Worm (Caenorhabditis elegans) whole organism, L2 larva: Measurements from ENCODE around the gene srlf-32.

ENCODE experiments used
- F13H6.1 ChIP-seq: sonication (generic microtip); optimal IDR thresholded peaks from 2 replicates; lab custom pipeline; 2016; ENCODE audit warnings: missing genetic modification characterization, missing compliant biosample characterization
- Y55F3AM.14 ChIP-seq: fragments of 200-800 bp; sonication (Bioruptor generic); optimal IDR thresholded peaks from 2 replicates; lab custom pipeline; 2018; ENCODE audit warnings: mild to moderate bottlenecking, missing genetic modification characterization, missing compliant biosample characterization
- ZK546.5 ChIP-seq: sonication (generic microtip); optimal IDR thresholded peaks from 2 replicates; lab custom pipeline; 2017; ENCODE audit warnings: missing biosample characterization, missing genetic modification characterization
- alr-1 ChIP-seq: fragments of 150-350 bp; optimal IDR thresholded peaks from 2 replicates; lab custom pipeline; 2014; ENCODE audit warnings: missing biosample characterization, missing genetic modification characterization
- aly-2 ChIP-seq: fragments of 150-350 bp; optimal IDR thresholded peaks from 2 replicates; lab custom pipeline; 2014; ENCODE audit warnings: missing biosample characterization, missing genetic modification characterization
- ama-1 ChIP-seq: fragments of 150-350 bp; optimal IDR thresholded peaks from 2 replicates; lab custom pipeline; 2018; ENCODE audit warnings: inconsistent platforms
- ceh-16 ChIP-seq: fragments of 150-350 bp; optimal IDR thresholded peaks from 2 replicates; lab custom pipeline; 2014; ENCODE audit warnings: missing biosample characterization, missing genetic modification characterization
- ceh-82 ChIP-seq: fragments of 150-350 bp; optimal IDR thresholded peaks from 2 replicates; lab custom pipeline; 2014; ENCODE audit warnings: missing biosample characterization, missing genetic modification characterization
- egl-27 ChIP-seq: sonication (generic microtip); optimal IDR thresholded peaks from 3 replicates; lab custom pipeline; 2017; ENCODE audit warnings: missing biosample characterization, missing genetic modification reagents, missing genetic modification characterization
- elt-1 ChIP-seq: fragments of 150-350 bp; optimal IDR thresholded peaks from 2 replicates; lab custom pipeline; 2014; ENCODE audit warnings: missing biosample characterization, missing genetic modification characterization
- elt-3 ChIP-seq: sonication (generic microtip); optimal IDR thresholded peaks from 2 replicates; lab custom pipeline; 2017; ENCODE audit warnings: missing biosample characterization, missing genetic modification characterization
- fos-1 ChIP-seq: fragments of 150-350 bp; optimal IDR thresholded peaks from 2 replicates; lab custom pipeline; 2014; ENCODE audit warnings: missing biosample characterization, missing genetic modification characterization
- gmeb-1 ChIP-seq: fragments of 150-350 bp; optimal IDR thresholded peaks from 2 replicates; lab custom pipeline; 2014; ENCODE audit warnings: missing biosample characterization, missing genetic modification characterization
- lin-11 ChIP-seq: fragments of 150-350 bp; sonication (generic microtip); optimal IDR thresholded peaks from 2 replicates; lab custom pipeline; 2014; ENCODE audit warnings: missing biosample characterization, missing genetic modification characterization, inconsistent platforms, mixed read lengths
- lin-13 ChIP-seq: fragments of 150-350 bp; optimal IDR thresholded peaks from 2 replicates; lab custom pipeline; 2014; ENCODE audit warnings: missing biosample characterization, missing genetic modification reagents, missing genetic modification characterization
- lin-39 ChIP-seq: fragments of 150-350 bp; optimal IDR thresholded peaks from 2 replicates; lab custom pipeline; 2014; ENCODE audit warnings: missing biosample characterization, missing genetic modification reagents, missing genetic modification characterization
- lsy-2 ChIP-seq, 2 experiments: fragments of 150-350 bp in 1 of 2; sonication (generic microtip) in 1 of 2; optimal IDR thresholded peaks; 2 replicates each; lab custom pipeline; 2014 to 2017; ENCODE audit warnings: missing biosample characterization in 2 of 2, missing genetic modification characterization in 2 of 2
- mab-5 ChIP-seq: fragments of 150-350 bp; optimal IDR thresholded peaks from 2 replicates; lab custom pipeline; 2014; ENCODE audit warnings: missing biosample characterization, missing genetic modification characterization
- mdl-1 ChIP-seq, 2 experiments: fragments of 150-350 bp in 1 of 2; sonication (generic microtip) in 1 of 2; optimal IDR thresholded peaks; 2 replicates each; lab custom pipeline; 2017; ENCODE audit warnings: missing biosample characterization in 2 of 2, missing genetic modification characterization in 2 of 2
- nhr-10 ChIP-seq: sonication (generic microtip); optimal IDR thresholded peaks from 2 replicates; lab custom pipeline; 2017; ENCODE audit warnings: missing biosample characterization, missing genetic modification characterization
- nhr-11 ChIP-seq: fragments of 150-350 bp; optimal IDR thresholded peaks from 2 replicates; lab custom pipeline; 2014; ENCODE audit warnings: missing biosample characterization, missing genetic modification characterization
- nhr-23 ChIP-seq: fragments of 150-350 bp; optimal IDR thresholded peaks from 2 replicates; lab custom pipeline; 2014; ENCODE audit warnings: missing biosample characterization, missing genetic modification reagents, missing genetic modification characterization
- nhr-237 ChIP-seq: fragments of 150-350 bp; optimal IDR thresholded peaks from 2 replicates; lab custom pipeline; 2014; ENCODE audit warnings: missing biosample characterization, missing genetic modification characterization
- nhr-25 ChIP-seq: fragments of 150-350 bp; sonication (generic microtip); optimal IDR thresholded peaks from 3 replicates; lab custom pipeline; 2014; ENCODE audit warnings: missing biosample characterization, missing genetic modification characterization
- nhr-6 ChIP-seq: fragments of 150-350 bp; optimal IDR thresholded peaks from 2 replicates; lab custom pipeline; 2014; ENCODE audit warnings: missing biosample characterization, missing genetic modification characterization
- nhr-77 ChIP-seq: fragments of 150-350 bp; optimal IDR thresholded peaks from 2 replicates; lab custom pipeline; 2014; ENCODE audit warnings: missing biosample characterization, missing genetic modification characterization
- peb-1 ChIP-seq: fragments of 150-350 bp; optimal IDR thresholded peaks from 2 replicates; lab custom pipeline; 2014; ENCODE audit warnings: missing biosample characterization, missing genetic modification characterization
- sem-4 ChIP-seq: fragments of 150-350 bp; optimal IDR thresholded peaks from 2 replicates; lab custom pipeline; 2014; ENCODE audit warnings: missing biosample characterization, missing genetic modification reagents, missing genetic modification characterization
- skn-1 ChIP-seq: sonication (generic microtip); optimal IDR thresholded peaks from 2 replicates; lab custom pipeline; 2017; ENCODE audit warnings: missing biosample characterization, missing genetic modification characterization
- sma-3 ChIP-seq: sonication (generic microtip); optimal IDR thresholded peaks from 2 replicates; lab custom pipeline; 2016; ENCODE audit warnings: missing genetic modification reagents, missing genetic modification characterization, missing compliant biosample characterization
- sma-9 ChIP-seq, 2 experiments: fragments of 150-350 bp in 1 of 2; sonication (generic microtip) in 1 of 2; optimal IDR thresholded peaks; 2 replicates each; lab custom pipeline; 2014 to 2016; ENCODE audit warnings: missing genetic modification characterization in 2 of 2, mild to moderate bottlenecking in 1 of 2, missing biosample characterization in 1 of 2, missing compliant biosample characterization in 1 of 2, missing genetic modification reagents in 1 of 2, moderate library complexity in 1 of 2
- snpc-4 ChIP-seq: fragments of 150-350 bp; optimal IDR thresholded peaks from 2 replicates; lab custom pipeline; 2014; ENCODE audit warnings: missing biosample characterization, missing genetic modification characterization
- unc-39 ChIP-seq: fragments of 150-350 bp; optimal IDR thresholded peaks from 2 replicates; lab custom pipeline; 2014; ENCODE audit warnings: missing biosample characterization, missing genetic modification characterization
- unc-55 ChIP-seq: fragments of 150-350 bp; sonication (generic microtip); optimal IDR thresholded peaks from 3 replicates; lab custom pipeline; 2014; ENCODE audit warnings: missing biosample characterization, missing genetic modification reagents, missing genetic modification characterization
- unc-62 ChIP-seq: fragments of 150-350 bp; optimal IDR thresholded peaks from 2 replicates; lab custom pipeline; 2014; ENCODE audit warnings: missing biosample characterization, missing genetic modification reagents, missing genetic modification characterization
- zag-1 ChIP-seq: fragments of 150-350 bp; optimal IDR thresholded peaks from 2 replicates; lab custom pipeline; 2014; ENCODE audit warnings: missing biosample characterization, missing genetic modification characterization
- ztf-1 ChIP-seq: fragments of 200-800 bp; sonication (Bioruptor generic); conservative IDR thresholded peaks from 2 replicates; pipeline ENCODE4 v1.3.6; 2022; ENCODE audit warnings: missing genetic modification characterization, missing compliant biosample characterization
- ztf-4 ChIP-seq: fragments of 150-350 bp; optimal IDR thresholded peaks from 2 replicates; lab custom pipeline; 2014; ENCODE audit warnings: missing biosample characterization, missing genetic modification characterization

The srlf-32 gene

ce11 chrIV:11925346-11926075 is at the start of gene srlf-32, which contains the start of gene srlf-33:
Gene srlf-32, plus strand, starts transcription at chrIV:11926025.
Gene srlf-33, minus strand, starts transcription at chrIV:11925446.
- TF ChIP-seq mab-5 (tag; lab: Kevin White, UChicago) (no peak), lsy-2 (tag; optimal IDR thresholded peaks at IDR 0.05; lab: Kevin White, UChicago) (no peak)
- TF ChIP-seq, all 48 proteins: peak for 0

ce11 chrIV:11877674-11878073 is 48.2 kb upstream of the srlf-32 start, which contains the start of gene pph-2:
Gene pph-2, minus strand, starts transcription at chrIV:11877774.
- no peak for TF ChIP-seq sma-3
- no peak for TF ChIP-seq lsy-2 (tag; optimal IDR thresholded peaks at IDR 0.05; lab: Kevin White, UChicago)
- TF ChIP-seq ceh-82 (tag; lab: Kevin White, UChicago), result no peak
- TF ChIP-seq aly-2 (tag; lab: Kevin White, UChicago), result no peak
- no peak for TF ChIP-seq egl-27 (tag; lab: Kevin White, UChicago)
- TF ChIP-seq ama-1 (lab: Kevin White, UChicago), result no peak
- no peak for TF ChIP-seq nhr-11 (tag; lab: Kevin White, UChicago)
- TF ChIP-seq nhr-23 (tag; lab: Kevin White, UChicago), result no peak
- TF ChIP-seq snpc-4 (tag; lab: Kevin White, UChicago), result no peak
- no peak for TF ChIP-seq elt-3 (tag; lab: Kevin White, UChicago)
- no peak for TF ChIP-seq nhr-10
- TF ChIP-seq Y55F3AM.14 (GFP tag; lab: Kevin White, UChicago), result no peak
- TF ChIP-seq unc-55 (GFP tag; lab: Kevin White, UChicago), result no peak
- no peak for TF ChIP-seq sem-4 (tag; lab: Kevin White, UChicago)
- TF ChIP-seq lin-39 (tag; lab: Kevin White, UChicago), result no peak
- no peak for TF ChIP-seq zag-1

- no peak for TF ChIP-seq ZK546.5 (tag; lab: Kevin White, UChicago)
- no peak for TF ChIP-seq skn-1 (tag; lab: Kevin White, UChicago)
- TF ChIP-seq nhr-10, result no peak
- no peak for TF ChIP-seq Y55F3AM.14 (GFP tag; lab: Kevin White, UChicago)
- TF ChIP-seq alr-1, result no peak
- TF ChIP-seq nhr-237 (tag; lab: Kevin White, UChicago), result no peak
- TF ChIP-seq ceh-82 (tag; lab: Kevin White, UChicago), result no peak
- TF ChIP-seq lin-39 (tag; lab: Kevin White, UChicago), result no peak
- TF ChIP-seq gmeb-1 (tag; lab: Kevin White, UChicago), result no peak
- no peak for TF ChIP-seq ztf-4 (tag; lab: Kevin White, UChicago)
- no peak for TF ChIP-seq unc-39 (tag; lab: Kevin White, UChicago)
- no peak for TF ChIP-seq nhr-77 (tag; lab: Kevin White, UChicago)
- TF ChIP-seq unc-62 (GFP tag; lab: Kevin White, UChicago), result no peak
- TF ChIP-seq lin-13 (GFP tag; lab: Kevin White, UChicago), result no peak
- TF ChIP-seq nhr-11 (tag; lab: Kevin White, UChicago), result no peak
- no peak for TF ChIP-seq fos-1 (tag; lab: Kevin White, UChicago)
- no peak for TF ChIP-seq unc-55 (GFP tag; lab: Kevin White, UChicago)
- no peak for TF ChIP-seq ama-1 (lab: Kevin White, UChicago)
- TF ChIP-seq F13H6.1 (tag; lab: Kevin White, UChicago), result no peak
These were observed 47.6 kb upstream of the srlf-32 start, which contains the start of gene cutl-27 for ce11 chrIV:11878249-11878648. Gene cutl-27, plus strand, starts transcription at chrIV:11878549.

- TF ChIP-seq ztf-1 (GFP tag; lab: Robert Waterston, UW) (no peak), nhr-6 (tag; lab: Kevin White, UChicago) (no peak), peb-1 (tag; lab: Kevin White, UChicago) (no peak), aly-2 (tag; lab: Kevin White, UChicago) (no peak), nhr-23 (tag; lab: Kevin White, UChicago) (no peak), lin-13 (GFP tag; lab: Kevin White, UChicago) (no peak), elt-1 (tag; lab: Kevin White, UChicago) (peak; percentile 67), sma-9 (GFP tag; optimal IDR thresholded peaks at IDR 0.05; lab: Kevin White, UChicago) (peak; percentile 58), sma-9 (tag; optimal IDR thresholded peaks at IDR 0.05; lab: Kevin White, UChicago) (no peak), unc-62 (GFP tag; lab: Kevin White, UChicago) (no peak), alr-1 (no peak), lin-11 (tag; lab: Kevin White, UChicago) (no peak), nhr-10 (no peak), sma-3 (no peak), nhr-25 (tag; lab: Kevin White, UChicago) (no peak), ztf-4 (tag; lab: Kevin White, UChicago) (no peak), mdl-1 (tag; optimal IDR thresholded peaks at IDR 0.05; lab: Kevin White, UChicago) (no peak), lsy-2 (tag; optimal IDR thresholded peaks at IDR 0.05; lab: Kevin White, UChicago) (no peak), ceh-16 (peak; percentile 73), unc-39 (tag; lab: Kevin White, UChicago) (no peak), F13H6.1 (tag; lab: Kevin White, UChicago) (no peak)
- TF ChIP-seq, all 48 proteins: peak for 3
These were observed 43.3 kb upstream of the srlf-32 start for ce11 chrIV:11882534-11882933.
